Worm (Caenorhabditis elegans) whole organism, L4 larva: ENCODE measurements around the gene Y53F4B.62.

Source experiments
- T26A8.4 ChIP-seq: fragments of 200-800 bp; sonication (Bioruptor generic); IDR thresholded peaks from 2 replicates; pipeline ENCODE4 v1.3.6; 2022; ENCODE audit warnings: missing genetic modification characterization, missing compliant biosample characterization
- lin-15B ChIP-seq: fragments of 150-350 bp; sonication (generic microtip); optimal IDR thresholded peaks from 3 replicates; lab custom pipeline; 2014; ENCODE audit warnings: missing biosample characterization, missing genetic modification characterization
- nhr-111 ChIP-seq: fragments of 200-800 bp; sonication (Bioruptor generic); optimal IDR thresholded peaks from 2 replicates; lab custom pipeline; 2018; ENCODE audit warnings: mild to moderate bottlenecking, missing genetic modification characterization, missing compliant biosample characterization
- nhr-237 ChIP-seq: sonication (generic microtip); optimal IDR thresholded peaks from 2 replicates; lab custom pipeline; 2017; ENCODE audit warnings: missing biosample characterization, missing genetic modification characterization
- nhr-25 ChIP-seq: sonication (generic microtip); optimal IDR thresholded peaks from 2 replicates; lab custom pipeline; 2017; ENCODE audit warnings: missing genetic modification characterization, mild to moderate bottlenecking, missing compliant biosample characterization, antibody characterized with exemption, moderate library complexity, borderline replicate concordance; ENCODE audit not compliant: insufficient read depth
- nhr-48 ChIP-seq: sonication (generic microtip); optimal IDR thresholded peaks from 2 replicates; lab custom pipeline; 2016; ENCODE audit warnings: mild to moderate bottlenecking, missing genetic modification characterization, missing compliant biosample characterization
- nhr-77 ChIP-seq: fragments of 150-350 bp; optimal IDR thresholded peaks from 2 replicates; lab custom pipeline; 2014; ENCODE audit warnings: missing biosample characterization, missing genetic modification characterization
- sdz-12 ChIP-seq: fragments of 200-800 bp; sonication (Bioruptor generic); optimal IDR thresholded peaks from 2 replicates; lab custom pipeline; 2018; ENCODE audit warnings: mild to moderate bottlenecking, missing genetic modification characterization, missing compliant biosample characterization
- ztf-11 ChIP-seq: fragments of 150-350 bp; optimal IDR thresholded peaks from 2 replicates; lab custom pipeline; 2014; ENCODE audit warnings: missing biosample characterization, missing genetic modification characterization

- no peak for TF ChIP-seq lin-15B
- no peak for TF ChIP-seq nhr-237
- no peak for TF ChIP-seq ztf-11 (tag; lab: Kevin White, UChicago)
- TF ChIP-seq nhr-77 (tag; lab: Kevin White, UChicago), result no peak
- no peak for TF ChIP-seq sdz-12 (GFP tag; lab: Kevin White, UChicago)
- TF ChIP-seq nhr-25 (tag; lab: Kevin White, UChicago), result no peak
- no peak for TF ChIP-seq T26A8.4
- no peak for TF ChIP-seq nhr-48 (tag; lab: Kevin White, UChicago)
- no peak for TF ChIP-seq nhr-111 (GFP tag; lab: Kevin White, UChicago)
Measured at ce11 chrII:15174915-15175548, 44.6 kb upstream of the Y53F4B.62 start, which contains the start of gene gst-31.
